Worm (Caenorhabditis elegans) whole organism, mixed stage, embryonic: ENCODE measurements around the gene B0228.8.

Experiments
- M03D4.4 ChIP-seq: sonication (generic microtip); optimal IDR thresholded peaks from 2 replicates; lab custom pipeline; 2017; ENCODE audit warnings: mild to moderate bottlenecking, missing genetic modification characterization, missing compliant biosample characterization
- bed-3 ChIP-seq: fragments of 200-800 bp; sonication (Bioruptor generic); optimal IDR thresholded peaks from 3 replicates; lab custom pipeline; 2018; ENCODE audit warnings: mild to moderate bottlenecking, missing genetic modification characterization, moderate library complexity, missing compliant biosample characterization
- blmp-1 ChIP-seq: fragments of 150-350 bp; optimal IDR thresholded peaks from 2 replicates; lab custom pipeline; 2014; ENCODE audit warnings: missing biosample characterization, missing genetic modification characterization
- ceh-39 ChIP-seq: fragments of 150-350 bp; optimal IDR thresholded peaks from 2 replicates; lab custom pipeline; 2014; ENCODE audit warnings: missing biosample characterization, missing genetic modification characterization
- ceh-43 ChIP-seq: fragments of 200-800 bp; sonication (Bioruptor generic); optimal IDR thresholded peaks from 2 replicates; lab custom pipeline; 2018; ENCODE audit warnings: mild to moderate bottlenecking, missing genetic modification characterization, moderate library complexity, missing compliant biosample characterization
- ceh-83 ChIP-seq: fragments of 200-800 bp; sonication (Bioruptor generic); optimal IDR thresholded peaks from 2 replicates; lab custom pipeline; 2018; ENCODE audit warnings: mild to moderate bottlenecking, missing genetic modification characterization, missing compliant biosample characterization
- ces-1 ChIP-seq: fragments of 150-350 bp; optimal IDR thresholded peaks from 2 replicates; lab custom pipeline; 2014; ENCODE audit warnings: missing biosample characterization, missing genetic modification reagents, missing genetic modification characterization
- cnd-1 ChIP-seq: fragments of 200-800 bp; sonication (Bioruptor generic); optimal IDR thresholded peaks from 2 replicates; lab custom pipeline; 2018; ENCODE audit warnings: mild to moderate bottlenecking, missing genetic modification characterization, missing compliant biosample characterization
- drap-1 ChIP-seq: fragments of 200-800 bp; sonication (Bioruptor generic); optimal IDR thresholded peaks from 3 replicates; lab custom pipeline; 2018; ENCODE audit warnings: mild to moderate bottlenecking, missing genetic modification characterization, missing compliant biosample characterization
- elt-1 ChIP-seq: sonication (generic microtip); optimal IDR thresholded peaks from 2 replicates; lab custom pipeline; 2017; ENCODE audit warnings: missing genetic modification characterization, mild to moderate bottlenecking, missing compliant biosample characterization, antibody characterized with exemption, moderate library complexity, borderline replicate concordance; ENCODE audit not compliant: insufficient read depth
- elt-3 ChIP-seq: fragments of 150-350 bp; optimal IDR thresholded peaks from 2 replicates; lab custom pipeline; 2014; ENCODE audit warnings: missing biosample characterization, missing genetic modification characterization
- ham-2 ChIP-seq: fragments of 200-800 bp; sonication (Bioruptor generic); optimal IDR thresholded peaks from 2 replicates; lab custom pipeline; 2018; ENCODE audit warnings: mild to moderate bottlenecking, missing genetic modification characterization, missing compliant biosample characterization
- hlh-1 ChIP-seq: fragments of 150-350 bp; optimal IDR thresholded peaks from 2 replicates; lab custom pipeline; 2014; ENCODE audit warnings: missing biosample characterization, missing genetic modification reagents, missing genetic modification characterization
- lin-13 ChIP-seq: fragments of 150-350 bp; optimal IDR thresholded peaks from 2 replicates; lab custom pipeline; 2014; ENCODE audit warnings: missing biosample characterization, missing genetic modification characterization
- lin-32 ChIP-seq: fragments of 200-800 bp; sonication (Bioruptor generic); optimal IDR thresholded peaks from 2 replicates; lab custom pipeline; 2018; ENCODE audit warnings: mild to moderate bottlenecking, missing genetic modification characterization, missing compliant biosample characterization
- lsy-2 ChIP-seq: fragments of 150-350 bp; optimal IDR thresholded peaks from 2 replicates; lab custom pipeline; 2014; ENCODE audit warnings: missing biosample characterization, missing genetic modification characterization
- mep-1 ChIP-seq: fragments of 150-350 bp; optimal IDR thresholded peaks from 2 replicates; lab custom pipeline; 2017; ENCODE audit warnings: missing biosample characterization, missing genetic modification reagents, missing genetic modification characterization, inconsistent platforms
- mls-2 ChIP-seq: sonication (generic microtip); optimal IDR thresholded peaks from 2 replicates; lab custom pipeline; 2016; ENCODE audit warnings: mild to moderate bottlenecking, missing genetic modification characterization, moderate library complexity, missing compliant biosample characterization
- nhr-2 ChIP-seq: fragments of 150-350 bp; optimal IDR thresholded peaks from 2 replicates; lab custom pipeline; 2014; ENCODE audit warnings: missing biosample characterization, missing genetic modification characterization
- nhr-237 ChIP-seq: fragments of 150-350 bp; optimal IDR thresholded peaks from 2 replicates; lab custom pipeline; 2014; ENCODE audit warnings: missing biosample characterization, missing genetic modification characterization
- nhr-76 ChIP-seq: sonication (generic microtip); optimal IDR thresholded peaks from 2 replicates; lab custom pipeline; 2017; ENCODE audit warnings: missing biosample characterization, missing genetic modification characterization
- snpc-4 ChIP-seq: fragments of 150-350 bp; optimal IDR thresholded peaks from 2 replicates; lab custom pipeline; 2014; ENCODE audit warnings: missing biosample characterization, missing genetic modification characterization
- sptf-1 ChIP-seq: sonication (generic microtip); optimal IDR thresholded peaks from 2 replicates; lab custom pipeline; 2017; ENCODE audit warnings: mild to moderate bottlenecking, missing genetic modification characterization, moderate library complexity, missing compliant biosample characterization
- tbx-8 ChIP-seq: fragments of 200-800 bp; sonication (Bioruptor generic); optimal IDR thresholded peaks from 2 replicates; lab custom pipeline; 2018; ENCODE audit warnings: mild to moderate bottlenecking, missing genetic modification characterization, moderate library complexity, missing compliant biosample characterization
- unc-39 ChIP-seq: fragments of 150-350 bp; optimal IDR thresholded peaks from 2 replicates; lab custom pipeline; 2014; ENCODE audit warnings: missing biosample characterization, missing genetic modification characterization
- unc-62 ChIP-seq: fragments of 150-350 bp; optimal IDR thresholded peaks from 2 replicates; lab custom pipeline; 2014; ENCODE audit warnings: missing biosample characterization, missing genetic modification reagents, missing genetic modification characterization
- zip-8 ChIP-seq: fragments of 150-350 bp; optimal IDR thresholded peaks from 2 replicates; lab custom pipeline; 2014; ENCODE audit warnings: missing biosample characterization, missing genetic modification characterization
- ztf-11 ChIP-seq: fragments of 150-350 bp; optimal IDR thresholded peaks from 2 replicates; lab custom pipeline; 2014; ENCODE audit warnings: missing biosample characterization, missing genetic modification characterization

The B0228.8 gene

DNA sequence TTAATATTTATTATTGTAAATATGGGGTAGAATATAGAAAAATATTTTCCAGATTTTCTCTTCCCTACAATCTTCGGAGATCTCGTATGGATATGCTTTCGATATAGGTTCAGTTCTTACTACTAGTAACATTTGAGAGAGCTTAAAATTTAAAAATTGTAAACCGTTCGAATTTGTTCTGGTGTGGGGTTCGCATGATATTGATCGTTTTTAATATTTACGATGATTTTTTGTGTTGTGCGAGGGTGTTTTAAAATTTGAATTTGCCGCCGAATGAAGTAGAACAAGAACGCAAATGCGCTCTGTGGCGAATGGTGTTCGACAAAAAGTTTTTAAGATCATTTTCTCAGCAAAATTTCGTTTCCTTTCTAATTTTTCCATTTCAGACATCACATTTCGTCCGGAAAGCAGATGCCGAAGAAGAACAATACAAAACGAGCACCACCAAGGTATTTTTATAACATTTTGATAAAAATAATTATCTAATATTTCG lies 22.2 kb upstream of the B0228.8 start, which contains the start of gene skr-17:
Gene skr-17, plus strand, starts transcription at position 51 of the 493 bp plus-strand sequence.
- TF ChIP-seq drap-1 (GFP tag; lab: Kevin White, UChicago) (no peak), elt-3 (tag; lab: Kevin White, UChicago) (no peak), nhr-237 (tag; lab: Kevin White, UChicago) (no peak), mep-1 (no peak), M03D4.4 (tag; lab: Kevin White, UChicago) (no peak), hlh-1 (no peak), mls-2 (tag; lab: Kevin White, UChicago) (no peak), bed-3 (GFP tag; lab: Kevin White, UChicago) (no peak), zip-8 (tag; lab: Kevin White, UChicago) (no peak), sptf-1 (no peak), elt-1 (tag; lab: Kevin White, UChicago) (no peak), cnd-1 (tag; lab: Kevin White, UChicago) (no peak), unc-39 (no peak), lin-13 (tag; lab: Kevin White, UChicago) (no peak), ham-2 (GFP tag; lab: Kevin White, UChicago) (no peak), blmp-1 (tag; lab: Kevin White, UChicago) (no peak), ceh-43 (GFP tag; lab: Kevin White, UChicago) (no peak), unc-62 (no peak), ces-1 (GFP tag; lab: Kevin White, UChicago) (no peak), lin-32 (no peak)

DNA sequence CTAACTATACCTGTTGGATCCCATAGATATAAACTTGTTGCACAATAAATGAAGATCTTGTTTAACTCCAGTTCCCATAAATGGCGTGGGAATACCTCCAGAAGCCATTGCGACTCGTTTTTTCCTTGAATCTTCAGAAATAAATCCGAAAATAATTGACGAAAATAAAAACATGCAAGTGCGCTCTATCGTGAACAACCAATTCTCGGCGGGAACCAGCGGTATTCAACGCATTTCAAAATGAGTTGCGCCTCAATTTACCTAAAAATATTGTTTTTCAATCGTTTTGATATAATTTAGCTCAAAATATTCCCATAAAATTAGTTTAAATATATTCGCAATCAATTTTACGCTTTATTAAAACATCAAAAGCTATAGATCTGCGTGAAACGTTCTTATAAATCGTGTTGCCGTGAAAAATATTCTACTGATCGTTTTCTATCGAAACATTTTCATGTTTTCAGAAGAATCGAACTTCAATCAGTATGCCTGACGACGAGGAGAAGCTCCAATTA lies 19.8 kb upstream of the B0228.8 start, which contains the start of the genes snpc-1.1 and spdl-1:
Gene snpc-1.1, minus strand, starts transcription at position 200 of the 515 bp plus-strand sequence.
Gene spdl-1, plus strand, starts transcription at position 465 of the 515 bp plus-strand sequence.
- TF ChIP-seq blmp-1 (tag; lab: Kevin White, UChicago) (no peak), mep-1 (peak; percentile 58), lsy-2 (peak; percentile 41), sptf-1 (no peak), ceh-39 (tag; lab: Kevin White, UChicago) (peak; percentile 37), snpc-4 (tag; lab: Kevin White, UChicago) (no peak), ceh-83 (no peak)

DNA sequence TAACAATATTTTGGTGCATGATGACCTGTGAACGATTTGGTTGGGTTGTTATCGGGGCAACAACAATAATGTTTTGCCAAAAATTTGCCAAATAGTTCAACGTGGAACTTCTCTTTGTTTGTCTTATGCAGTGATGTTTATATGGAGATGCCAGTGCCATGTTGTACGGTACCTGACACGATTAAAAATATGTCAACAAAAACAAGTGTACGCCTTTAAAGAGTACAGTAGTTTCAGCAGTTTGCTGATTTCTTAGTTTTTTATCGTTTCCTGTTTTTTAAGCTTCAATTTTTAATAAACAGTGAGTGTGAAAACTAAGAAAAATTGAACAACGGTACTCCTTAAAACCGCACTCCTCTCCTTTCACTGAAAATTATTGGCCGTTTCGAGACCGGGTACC lies 16.9 kb upstream of the B0228.8 start:
- TF ChIP-seq hlh-1 (no peak), lin-13 (tag; lab: Kevin White, UChicago) (no peak), ces-1 (GFP tag; lab: Kevin White, UChicago) (no peak), ztf-11 (tag; lab: Kevin White, UChicago) (no peak), bed-3 (GFP tag; lab: Kevin White, UChicago) (no peak)

DNA sequence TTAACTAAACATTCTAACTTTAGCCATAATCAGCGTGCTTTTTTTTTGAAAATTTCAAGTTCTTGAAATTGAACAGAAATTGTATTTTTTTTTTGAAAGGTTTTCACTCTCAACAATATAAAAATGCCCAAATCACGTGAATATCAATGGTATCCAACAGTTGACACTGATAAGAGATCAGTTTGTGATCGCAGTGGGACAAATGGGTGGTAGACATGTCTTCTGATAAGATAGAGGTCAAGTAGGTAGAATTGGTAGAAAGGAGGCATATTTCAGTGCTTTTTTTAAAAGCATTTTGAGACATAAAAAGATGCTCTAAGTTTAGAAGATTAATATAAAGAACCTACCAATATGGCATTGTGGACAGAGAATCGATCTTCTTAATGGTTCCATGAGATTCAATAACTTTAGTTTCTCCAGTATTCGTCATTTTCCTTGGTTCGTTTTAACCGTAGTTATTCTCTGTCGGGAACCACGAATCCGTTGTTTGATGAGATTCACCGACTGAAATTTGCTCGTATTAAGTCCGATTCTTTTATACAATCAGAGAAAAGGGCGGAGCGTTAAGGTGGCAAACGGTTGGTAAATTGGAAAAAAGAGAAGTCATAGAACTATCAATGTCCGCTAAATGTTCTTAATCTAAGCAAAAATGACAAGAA lies 16.1 kb upstream of the B0228.8 start, which contains the start of gene mthf-1:
Gene mthf-1, minus strand, starts transcription at position 504 of the 659 bp plus-strand sequence.
- TF ChIP-seq ces-1 (GFP tag; lab: Kevin White, UChicago), result no peak
- peak; percentile 7 for TF ChIP-seq elt-1 (tag; lab: Kevin White, UChicago)
- TF ChIP-seq ztf-11 (tag; lab: Kevin White, UChicago), result no peak

DNA sequence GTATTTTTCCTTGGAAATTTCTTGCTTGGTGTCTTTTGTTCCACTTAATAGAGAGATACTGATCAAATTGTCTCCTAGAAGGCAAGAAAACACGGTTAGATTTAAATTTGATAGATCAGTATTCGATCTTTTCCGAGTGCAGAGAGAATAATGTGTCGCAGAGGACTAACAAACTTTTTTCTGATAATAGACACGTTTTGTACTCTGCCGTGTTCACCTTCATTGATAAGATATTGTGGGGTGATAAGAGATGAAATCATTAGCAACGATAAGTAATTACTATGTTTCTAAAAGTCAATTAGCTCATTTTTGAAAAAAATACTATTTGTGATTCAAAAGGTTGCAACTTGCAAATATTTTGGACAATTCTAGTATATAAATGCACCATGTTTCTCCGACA lies 15.4 kb upstream of the B0228.8 start:
- TF ChIP-seq elt-1 (tag; lab: Kevin White, UChicago) (peak; percentile 13), ces-1 (GFP tag; lab: Kevin White, UChicago) (no peak), elt-3 (tag; lab: Kevin White, UChicago) (peak; percentile 39)

DNA sequence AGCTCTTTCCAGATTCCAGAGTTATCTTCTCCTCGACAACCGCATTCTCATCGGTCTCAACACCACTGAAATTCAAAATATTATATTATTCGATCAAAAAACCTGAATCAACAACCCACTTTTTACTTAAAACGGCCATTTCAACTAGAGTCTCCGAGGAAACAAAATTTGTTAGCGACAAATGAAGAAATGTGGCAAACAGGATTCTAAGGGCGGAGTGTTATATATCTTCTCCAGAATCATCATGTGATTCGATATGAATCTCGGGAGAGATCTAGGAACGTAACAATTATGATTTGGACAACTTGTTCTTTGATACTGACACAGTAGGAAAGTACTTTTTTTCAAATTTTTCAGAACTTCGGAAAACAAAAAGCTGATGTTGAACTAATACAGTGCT lies 14.9 kb upstream of the B0228.8 start:
- TF ChIP-seq mep-1 (no peak), tbx-8 (GFP tag; lab: Kevin White, UChicago) (no peak), nhr-76 (tag; lab: Kevin White, UChicago) (no peak), elt-1 (tag; lab: Kevin White, UChicago) (peak; percentile 63), nhr-2 (tag; lab: Kevin White, UChicago) (no peak)
